Worm (Caenorhabditis elegans): ENCODE data around the gene ZK1240.8.

DNA sequence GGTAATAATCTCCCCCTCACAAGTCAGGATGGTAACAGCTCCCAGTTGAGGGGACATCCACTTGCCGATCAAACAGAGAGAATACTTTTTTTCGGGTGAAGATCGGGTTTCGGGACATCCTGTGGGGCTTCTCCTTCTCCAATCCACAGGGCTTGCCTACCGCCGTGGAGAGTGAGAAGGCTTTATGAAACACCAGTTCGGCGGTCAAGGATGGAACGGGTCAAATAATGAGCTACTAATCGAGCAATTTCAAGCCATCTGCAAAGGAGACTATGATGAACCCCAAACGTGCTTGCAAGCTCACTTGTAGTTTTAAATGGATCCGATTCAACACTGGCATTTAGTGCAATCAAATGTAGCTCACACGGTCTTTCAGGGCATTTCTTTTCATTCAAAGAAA is 44.2 kb downstream of the ZK1240.8 start:
- TF ChIP-seq R02D3.7 (tag; optimal IDR thresholded peaks at IDR 0.05) (no peak), nhr-77 (tag; optimal IDR thresholded peaks at IDR 0.05) (no peak), egl-27 (tag; optimal IDR thresholded peaks at IDR 0.05) (no peak), aly-2 (tag; optimal IDR thresholded peaks at IDR 0.05) (no peak), nhr-237 (tag; optimal IDR thresholded peaks at IDR 0.05) (no peak)

Data from whole organism, L3 larva.